Worm (Caenorhabditis elegans) whole organism, L3 larva: ENCODE measurements around the gene F44A2.3.

Experiments used
- ZK546.5 ChIP-seq: sonication (generic microtip); optimal IDR thresholded peaks from 2 replicates; lab custom pipeline; 2017; ENCODE audit warnings: missing biosample characterization, missing genetic modification characterization
- aly-2 ChIP-seq: fragments of 150-350 bp; optimal IDR thresholded peaks from 2 replicates; lab custom pipeline; 2014; ENCODE audit warnings: missing biosample characterization, missing genetic modification characterization
- ceh-28 ChIP-seq: fragments of 150-350 bp; optimal IDR thresholded peaks from 2 replicates; lab custom pipeline; 2014; ENCODE audit warnings: missing biosample characterization, missing genetic modification reagents, missing genetic modification characterization
- daf-12 ChIP-seq: fragments of 150-350 bp; optimal IDR thresholded peaks from 2 replicates; lab custom pipeline; 2014; ENCODE audit warnings: missing biosample characterization, missing genetic modification reagents, missing genetic modification characterization
- egl-27 ChIP-seq: sonication (generic microtip); optimal IDR thresholded peaks from 4 replicates; lab custom pipeline; 2017; ENCODE audit warnings: missing biosample characterization, missing genetic modification reagents, missing genetic modification characterization
- elt-3 ChIP-seq, 3 experiments: fragments of 150-350 bp in 1 of 3; sonication (generic microtip) in 2 of 3; optimal IDR thresholded peaks; 2 replicates in 2 of 3; 4 replicates in 1 of 3; lab custom pipeline; 2014 to 2017; ENCODE audit warnings: missing biosample characterization in 3 of 3, missing genetic modification characterization in 3 of 3
- fkh-10 ChIP-seq: sonication (generic microtip); optimal IDR thresholded peaks from 2 replicates; lab custom pipeline; 2017; ENCODE audit warnings: missing biosample characterization, missing genetic modification reagents, missing genetic modification characterization
- fos-1 ChIP-seq: fragments of 150-350 bp; optimal IDR thresholded peaks from 2 replicates; lab custom pipeline; 2014; ENCODE audit warnings: missing biosample characterization, missing genetic modification characterization
- nfya-1 ChIP-seq: sonication (generic microtip); optimal IDR thresholded peaks from 2 replicates; lab custom pipeline; 2017; ENCODE audit warnings: missing genetic modification characterization, mild to moderate bottlenecking, missing compliant biosample characterization, antibody characterized with exemption, moderate library complexity; ENCODE audit not compliant: insufficient read depth
- nhr-237 ChIP-seq: fragments of 150-350 bp; optimal IDR thresholded peaks from 2 replicates; lab custom pipeline; 2014; ENCODE audit warnings: missing biosample characterization, missing genetic modification characterization
- nhr-77 ChIP-seq: fragments of 150-350 bp; optimal IDR thresholded peaks from 2 replicates; lab custom pipeline; 2014; ENCODE audit warnings: missing biosample characterization, missing genetic modification characterization
- pha-4 ChIP-seq: fragments of 150-350 bp; optimal IDR thresholded peaks from 2 replicates; lab custom pipeline; 2014; ENCODE audit warnings: missing biosample characterization, missing genetic modification reagents, missing genetic modification characterization
- ztf-11 ChIP-seq: fragments of 150-350 bp; optimal IDR thresholded peaks from 2 replicates; lab custom pipeline; 2014; ENCODE audit warnings: missing biosample characterization, missing genetic modification characterization

DNA sequence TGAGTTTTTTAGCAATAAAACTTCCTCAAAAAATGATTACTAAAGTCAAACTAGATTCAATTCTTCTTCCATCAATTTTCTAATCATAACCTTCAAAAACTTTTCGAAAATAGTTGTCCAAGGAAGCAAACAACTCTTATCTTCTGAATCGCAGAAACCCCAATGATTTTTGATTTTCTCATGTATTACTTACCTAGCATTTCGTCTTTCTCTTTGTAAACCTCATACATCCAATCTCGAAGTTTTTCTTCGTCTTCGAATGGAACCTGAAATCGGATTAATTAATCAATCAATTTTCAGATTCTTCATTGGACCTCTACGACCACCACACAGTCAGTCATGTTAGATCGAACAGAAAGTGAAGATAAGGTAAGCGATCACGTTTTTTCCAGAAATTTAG, 23.5 kb downstream of the F44A2.3 start, which contains the start of gene K07B1.4:
- no peak for TF ChIP-seq fkh-10 (GFP tag; lab: Kevin White, UChicago)
- TF ChIP-seq egl-27 (tag; lab: Kevin White, UChicago) = no peak
- no peak for TF ChIP-seq ztf-11 (tag; lab: Kevin White, UChicago)
- no peak for TF ChIP-seq elt-3 (tag; optimal IDR thresholded peaks at IDR 0.05; lab: Kevin White, UChicago)
- TF ChIP-seq nhr-77 = no peak
- no peak for TF ChIP-seq nfya-1 (tag; lab: Kevin White, UChicago)
- no peak for TF ChIP-seq fos-1 (tag; lab: Kevin White, UChicago)
- TF ChIP-seq pha-4 = no peak
- TF ChIP-seq ceh-28 = no peak
- TF ChIP-seq ZK546.5 (tag; lab: Kevin White, UChicago) = no peak
- TF ChIP-seq aly-2 (tag; lab: Kevin White, UChicago) = no peak
- no peak for TF ChIP-seq nhr-237 (tag; lab: Kevin White, UChicago)
- no peak for TF ChIP-seq daf-12 (tag; lab: Kevin White, UChicago)
